Worm (Caenorhabditis elegans) whole organism, mixed stage, embryonic: ENCODE measurements around the gene ZK470.1.

Source experiments
- flh-1 ChIP-seq: fragments of 200-800 bp; sonication (Bioruptor generic); optimal IDR thresholded peaks from 2 replicates; lab custom pipeline; 2018; ENCODE audit warnings: mild to moderate bottlenecking, missing genetic modification characterization, moderate library complexity, missing compliant biosample characterization
- mab-5 ChIP-seq: fragments of 150-350 bp; optimal IDR thresholded peaks from 2 replicates; lab custom pipeline; 2014; ENCODE audit warnings: missing biosample characterization, missing genetic modification characterization
- nhr-2 ChIP-seq: fragments of 150-350 bp; optimal IDR thresholded peaks from 2 replicates; lab custom pipeline; 2014; ENCODE audit warnings: missing biosample characterization, missing genetic modification characterization
- nhr-28 ChIP-seq: fragments of 150-350 bp; optimal IDR thresholded peaks from 2 replicates; lab custom pipeline; 2014; ENCODE audit warnings: missing biosample characterization, missing genetic modification characterization
- unc-39 ChIP-seq: fragments of 150-350 bp; optimal IDR thresholded peaks from 2 replicates; lab custom pipeline; 2014; ENCODE audit warnings: missing biosample characterization, missing genetic modification characterization

DNA sequence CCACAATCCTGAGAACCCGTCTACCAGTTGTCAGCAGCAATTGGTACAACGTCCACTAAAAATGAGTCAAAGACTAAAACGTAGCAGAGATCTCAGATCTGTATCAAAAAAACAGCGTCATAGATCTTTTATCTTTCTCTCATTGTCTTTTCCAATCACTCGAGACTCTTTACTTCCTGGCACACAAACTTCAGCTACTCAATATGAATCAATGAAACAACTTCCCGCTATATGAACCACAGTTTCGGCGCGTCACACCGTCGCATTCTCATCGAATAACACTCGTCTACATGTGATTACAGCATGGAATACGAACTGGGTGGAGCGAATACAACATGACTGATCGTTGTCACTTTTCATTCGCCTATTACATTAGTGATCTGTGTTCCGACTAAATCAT is 31.2 kb upstream of the ZK470.1 start:
- TF ChIP-seq mab-5 (tag; lab: Kevin White, UChicago) (no peak), flh-1 (GFP tag; lab: Kevin White, UChicago) (no peak), nhr-2 (no peak), unc-39 (tag; lab: Kevin White, UChicago) (no peak), nhr-28 (tag; lab: Kevin White, UChicago) (no peak)
